Worm (Caenorhabditis elegans): ENCODE data around the gene F13B12.3.

ce11 chrIV:10422230-10422629, 16.7 kb upstream of the F13B12.3 start:
- no peak for TF ChIP-seq tab-1 (GFP tag; IDR thresholded peaks at IDR 0.05)
- no peak for TF ChIP-seq cog-1 (tag; optimal IDR thresholded peaks at IDR 0.05)
- TF ChIP-seq ztf-29 (GFP tag; IDR thresholded peaks at IDR 0.05): no peak
- TF ChIP-seq med-1 (GFP tag; optimal IDR thresholded peaks at IDR 0.05; ENCODE audit: insufficient read depth): no peak
- no peak for TF ChIP-seq flt-1 (GFP tag; IDR thresholded peaks at IDR 0.05)
- no peak for TF ChIP-seq ref-1 (GFP tag; conservative IDR thresholded peaks at IDR 0.05)
